Worm (Caenorhabditis elegans): ENCODE results near the gene pap-2.

- TF ChIP-seq flt-1 (GFP tag; IDR thresholded peaks at IDR 0.05) (no peak), ztf-29 (GFP tag; IDR thresholded peaks at IDR 0.05) (no peak), T22C8.4 (GFP tag; IDR thresholded peaks at IDR 0.05) (no peak), tab-1 (GFP tag; IDR thresholded peaks at IDR 0.05) (no peak), ztf-23 (GFP tag; IDR thresholded peaks at IDR 0.05) (no peak), cog-1 (tag; optimal IDR thresholded peaks at IDR 0.05) (no peak), med-1 (GFP tag; optimal IDR thresholded peaks at IDR 0.05; ENCODE audit: insufficient read depth) (no peak), klf-2 (GFP tag; conservative IDR thresholded peaks at IDR 0.05) (no peak)
These were observed 7.5 kb downstream of the pap-2 start for ce11 chrII:9601679-9602078.

All from whole organism, midembryonic.